Fruit fly (Drosophila melanogaster): ENCODE results near the gene CG8065.
A peak's percentile ranks its signal among the peaks of the same experiment; 100 is the strongest.

dm6 chr3L:10224470-10225213 lies 9.2 kb downstream of the CG8065 start:
- TF ChIP-seq Gug (GFP tag; IDR thresholded peaks at IDR 0.05) (no peak), svp (GFP tag) (peak; percentile 6), ss (GFP tag; optimal IDR thresholded peaks at IDR 0.05) (no peak), topi (GFP tag; optimal IDR thresholded peaks at IDR 0.05) (no peak), CG15336 (GFP tag; IDR thresholded peaks at IDR 0.05) (peak; percentile 56), Eip75B (GFP tag; optimal IDR thresholded peaks at IDR 0.05) (no peak), CG10631 (GFP tag; optimal IDR thresholded peaks at IDR 0.05) (peak; percentile 19), Sox15 (GFP tag; optimal IDR thresholded peaks at IDR 0.05) (no peak), eg (GFP tag; IDR thresholded peaks at IDR 0.05) (no peak), achi (GFP tag; optimal IDR thresholded peaks at IDR 0.05) (peak; percentile 16), CG32006 (GFP tag; optimal IDR thresholded peaks at IDR 0.05) (no peak)

All from whole organism, prepupa.